Fruit fly (Drosophila melanogaster) whole organism, embryonic: Measurements from ENCODE around the gene RhoGAP19D.

ENCODE experiments used
- Ada2b ChIP-seq: fragments of 200-800 bp; sonication (Bioruptor generic); IDR thresholded peaks from 2 replicates; pipeline ENCODE4 v1.3.6; 2022; ENCODE audit warnings: missing biosample characterization, missing genetic modification characterization
- Antp ChIP-seq: fragments of 200-800 bp; sonication (Bioruptor generic); optimal IDR thresholded peaks from 3 replicates; lab custom pipeline; 2016; ENCODE audit warnings: missing biosample characterization, missing genetic modification characterization
- Atf6 ChIP-seq: fragments of 200-800 bp; sonication (Bioruptor generic); IDR thresholded peaks from 2 replicates; pipeline ENCODE4 v1.3.6; 2022; ENCODE audit warnings: missing biosample characterization, missing genetic modification characterization
- BEAF-32 ChIP-seq: fragments of 200-800 bp; sonication (Bioruptor generic); optimal IDR thresholded peaks from 3 replicates; lab custom pipeline; 2017; ENCODE audit warnings: missing biosample characterization, missing genetic modification characterization, mild to moderate bottlenecking, moderate library complexity, missing genetic modification reagents
- Bgb ChIP-seq: fragments of 200-800 bp; sonication (Bioruptor generic); IDR thresholded peaks from 2 replicates; pipeline ENCODE4 v1.3.6; 2022; ENCODE audit warnings: missing biosample characterization, missing genetic modification characterization; ENCODE audit not compliant: partially characterized antibody
- Bteb2 ChIP-seq: fragments of 200-800 bp; sonication (Bioruptor generic); optimal IDR thresholded peaks from 2 replicates; lab custom pipeline; 2016; ENCODE audit warnings: missing biosample characterization, missing genetic modification characterization
- CG11085 ChIP-seq: fragments of 200-800 bp; sonication (Bioruptor generic); IDR thresholded peaks from 2 replicates; pipeline ENCODE4 v1.3.6; 2022; ENCODE audit warnings: missing biosample characterization, missing genetic modification characterization
- CG12219 ChIP-seq: fragments of 200-800 bp; sonication (Bioruptor generic); optimal IDR thresholded peaks from 3 replicates; lab custom pipeline; 2018; ENCODE audit warnings: missing biosample characterization, mild to moderate bottlenecking, missing genetic modification characterization
- CG14014 ChIP-seq: fragments of 200-800 bp; sonication (Bioruptor generic); IDR thresholded peaks from 2 replicates; pipeline ENCODE4 v1.3.6; 2022; ENCODE audit warnings: missing biosample characterization, missing genetic modification characterization
- CG1832 ChIP-seq: fragments of 200-800 bp; sonication (Bioruptor generic); optimal IDR thresholded peaks from 2 replicates; lab custom pipeline; 2017; ENCODE audit warnings: missing biosample characterization, mild to moderate bottlenecking, missing genetic modification characterization, inconsistent platforms
- CG2120 ChIP-seq: fragments of 200-800 bp; sonication (Bioruptor generic); optimal IDR thresholded peaks from 3 replicates; lab custom pipeline; 2016; ENCODE audit warnings: missing biosample characterization, missing genetic modification characterization
- CG31441 ChIP-seq: fragments of 200-800 bp; sonication (Bioruptor generic); IDR thresholded peaks from 2 replicates; pipeline ENCODE4 v1.3.6; 2022; ENCODE audit warnings: missing biosample characterization, missing genetic modification characterization
- CG32532 ChIP-seq: fragments of 200-800 bp; sonication (Bioruptor generic); IDR thresholded peaks from 2 replicates; pipeline ENCODE4 v1.3.6; 2022; ENCODE audit warnings: missing biosample characterization, missing genetic modification characterization
- CG32772 ChIP-seq: fragments of 200-800 bp; sonication (Bioruptor generic); IDR thresholded peaks from 2 replicates; pipeline ENCODE4 v1.3.6; 2022; ENCODE audit warnings: missing biosample characterization, missing genetic modification characterization
- CG5245 ChIP-seq: fragments of 200-800 bp; sonication (Bioruptor generic); optimal IDR thresholded peaks from 3 replicates; lab custom pipeline; 2016; ENCODE audit warnings: missing biosample characterization, missing genetic modification characterization
- CG7745 ChIP-seq: fragments of 200-800 bp; sonication (Bioruptor generic); optimal IDR thresholded peaks from 2 replicates; lab custom pipeline; 2018; ENCODE audit warnings: missing biosample characterization, mild to moderate bottlenecking, missing genetic modification characterization, moderate library complexity
- CG8388 ChIP-seq: fragments of 200-800 bp; sonication (Bioruptor generic); optimal IDR thresholded peaks from 2 replicates; lab custom pipeline; 2019; ENCODE audit warnings: missing biosample characterization, mild to moderate bottlenecking, missing genetic modification characterization, moderate library complexity
- CHES-1-like ChIP-seq: fragments of 200-800 bp; sonication (Bioruptor generic); optimal IDR thresholded peaks from 2 replicates; lab custom pipeline; 2016; ENCODE audit warnings: missing biosample characterization, missing genetic modification characterization
- Drgx ChIP-seq: fragments of 200-800 bp; sonication (Bioruptor generic); IDR thresholded peaks from 2 replicates; pipeline ENCODE4 v1.3.6; 2022; ENCODE audit warnings: missing biosample characterization, missing genetic modification characterization
- Hmr ChIP-seq: fragments of 200-800 bp; sonication (Bioruptor generic); optimal IDR thresholded peaks from 3 replicates; lab custom pipeline; 2017; ENCODE audit warnings: mild to moderate bottlenecking, missing biosample characterization, missing genetic modification reagents, missing genetic modification characterization
- Hsf ChIP-seq: fragments of 200-800 bp; sonication (Bioruptor generic); optimal IDR thresholded peaks from 3 replicates; lab custom pipeline; 2016; ENCODE audit warnings: missing biosample characterization, missing genetic modification characterization
- Ravus ChIP-seq: fragments of 200-800 bp; sonication (Bioruptor generic); IDR thresholded peaks from 2 replicates; pipeline ENCODE4 v1.3.6; 2022; ENCODE audit warnings: missing biosample characterization, missing genetic modification characterization
- Rx ChIP-seq: fragments of 200-800 bp; sonication (Bioruptor generic); IDR thresholded peaks from 2 replicates; pipeline ENCODE4 v1.3.6; 2022; ENCODE audit warnings: missing biosample characterization, missing genetic modification characterization
- Spps ChIP-seq: fragments of 200-800 bp; sonication (Bioruptor generic); optimal IDR thresholded peaks from 2 replicates; lab custom pipeline; 2018; ENCODE audit warnings: missing biosample characterization, mild to moderate bottlenecking, missing genetic modification characterization
- Ssrp ChIP-seq: fragments of 200-800 bp; sonication (Bioruptor generic); optimal IDR thresholded peaks from 2 replicates; lab custom pipeline; 2018; ENCODE audit warnings: missing biosample characterization, mild to moderate bottlenecking, missing genetic modification characterization, moderate library complexity
- Xbp1 ChIP-seq: fragments of 200-800 bp; sonication (Bioruptor generic); optimal IDR thresholded peaks from 3 replicates; lab custom pipeline; 2016; ENCODE audit warnings: missing biosample characterization, mild to moderate bottlenecking, missing genetic modification characterization
- Xrp1 ChIP-seq: fragments of 200-800 bp; sonication (Bioruptor generic); IDR thresholded peaks from 2 replicates; pipeline ENCODE4 v1.3.6; 2022; ENCODE audit warnings: missing biosample characterization, missing genetic modification characterization
- bsh ChIP-seq, 2 experiments: fragments of 200-800 bp; sonication (Bioruptor generic); optimal IDR thresholded peaks; 2 replicates each; lab custom pipeline; 2017 to 2018; ENCODE audit warnings: mild to moderate bottlenecking in 2 of 2, missing biosample characterization in 2 of 2, missing genetic modification characterization in 2 of 2, moderate library complexity in 1 of 2
- dmrt11E ChIP-seq: fragments of 200-800 bp; sonication (Bioruptor generic); optimal IDR thresholded peaks from 3 replicates; lab custom pipeline; 2018; ENCODE audit warnings: missing biosample characterization, mild to moderate bottlenecking, missing genetic modification characterization, moderate library complexity
- esg ChIP-seq: fragments of 200-800 bp; sonication (Bioruptor generic); conservative IDR thresholded peaks from 2 replicates; pipeline ENCODE4 v1.3.6; 2022; ENCODE audit warnings: missing biosample characterization, missing genetic modification characterization
- gcm ChIP-seq: fragments of 200-800 bp; sonication (Bioruptor generic); optimal IDR thresholded peaks from 2 replicates; lab custom pipeline; 2019; ENCODE audit warnings: missing biosample characterization, mild to moderate bottlenecking, missing genetic modification characterization, moderate library complexity
- grau ChIP-seq: fragments of 200-800 bp; optimal IDR thresholded peaks from 3 replicates; lab custom pipeline; 2019; ENCODE audit warnings: missing biosample characterization, mild to moderate bottlenecking, missing genetic modification characterization, moderate library complexity
- kay ChIP-seq: fragments of 200-800 bp; sonication (Bioruptor generic); optimal IDR thresholded peaks from 2 replicates; lab custom pipeline; 2016; ENCODE audit warnings: missing biosample characterization, missing genetic modification characterization
- lilli ChIP-seq: fragments of 200-800 bp; sonication (Bioruptor generic); optimal IDR thresholded peaks from 3 replicates; lab custom pipeline; 2016; ENCODE audit warnings: missing biosample characterization, missing genetic modification characterization
- lov ChIP-seq, 2 experiments: fragments of 200-800 bp in 1 of 2; fragments of >200 bp in 1 of 2; sonication (Bioruptor generic) in 1 of 2; IDR thresholded peaks in 1 of 2; optimal IDR thresholded peaks in 1 of 2; 2 replicates in 1 of 2; 3 replicates in 1 of 2; pipeline versions ENCODE4 v1.3.6 to Lab custom; 2017 to 2022; ENCODE audit warnings: missing biosample characterization in 1 of 2, missing genetic modification characterization in 1 of 2
- maf-S ChIP-seq: fragments of 200-800 bp; sonication (Bioruptor generic); optimal IDR thresholded peaks from 2 replicates; lab custom pipeline; 2016; ENCODE audit warnings: missing biosample characterization, missing genetic modification characterization
- pan ChIP-seq, 4 experiments: fragments of >200 bp in 3 of 4; fragments of 200-800 bp in 1 of 4; sonication (Bioruptor generic) in 1 of 4; optimal IDR thresholded peaks in 3 of 4; IDR thresholded peaks in 1 of 4; 2 replicates each; pipeline versions ENCODE4 v1.3.6 to Lab custom; 2017 to 2022; ENCODE audit warnings: missing biosample characterization in 2 of 4, missing genetic modification characterization in 2 of 4, mixed read lengths in 1 of 4
- pita ChIP-seq: fragments of 200-800 bp; sonication (Bioruptor generic); optimal IDR thresholded peaks from 2 replicates; lab custom pipeline; 2017; ENCODE audit warnings: missing biosample characterization, mild to moderate bottlenecking, missing genetic modification characterization
- pnt ChIP-seq: fragments of 200-800 bp; sonication (Bioruptor generic); optimal IDR thresholded peaks from 3 replicates; lab custom pipeline; 2016; ENCODE audit warnings: missing biosample characterization, missing genetic modification characterization
- sens-2 ChIP-seq: fragments of 200-800 bp; sonication (Bioruptor generic); IDR thresholded peaks from 2 replicates; pipeline ENCODE4 v1.3.6; 2022; ENCODE audit warnings: missing biosample characterization, missing genetic modification characterization
- ssp ChIP-seq: fragments of 200-800 bp; sonication (Bioruptor generic); IDR thresholded peaks from 2 replicates; pipeline ENCODE4 v1.3.6; 2022; ENCODE audit warnings: missing biosample characterization, missing genetic modification characterization
- stc ChIP-seq: fragments of 200-800 bp; sonication (Bioruptor generic); IDR thresholded peaks from 2 replicates; pipeline ENCODE4 v1.3.6; 2022; ENCODE audit warnings: missing biosample characterization, missing genetic modification characterization
- stwl ChIP-seq: fragments of 200-800 bp; sonication (Bioruptor generic); optimal IDR thresholded peaks from 3 replicates; lab custom pipeline; 2018; ENCODE audit warnings: missing biosample characterization, mild to moderate bottlenecking, missing genetic modification characterization, moderate library complexity
- tgo ChIP-seq: fragments of 200-800 bp; sonication (Bioruptor generic); IDR thresholded peaks from 3 replicates; pipeline ENCODE4 v1.3.6; 2022; ENCODE audit warnings: missing biosample characterization, missing genetic modification characterization
- tio ChIP-seq: fragments of 200-800 bp; sonication (Bioruptor generic); optimal IDR thresholded peaks from 2 replicates; lab custom pipeline; 2017; ENCODE audit warnings: missing biosample characterization, missing genetic modification characterization, inconsistent platforms
- ttk ChIP-seq: fragments of 200-800 bp; sonication (Bioruptor generic); IDR thresholded peaks from 2 replicates; pipeline ENCODE4 v2.1.2; 2022; ENCODE audit warnings: missing biosample characterization, missing genetic modification characterization
- unpg ChIP-seq: fragments of 200-800 bp; sonication (Bioruptor generic); optimal IDR thresholded peaks from 3 replicates; lab custom pipeline; 2018; ENCODE audit warnings: missing biosample characterization, mild to moderate bottlenecking, missing genetic modification characterization, moderate library complexity
- zfh1 ChIP-seq: fragments of 200-800 bp; sonication (Bioruptor generic); IDR thresholded peaks from 3 replicates; pipeline ENCODE4 v1.3.6; 2022; ENCODE audit warnings: missing biosample characterization, missing genetic modification characterization

RhoGAP19D gene

dm6 chrX:20501040-20501609 lies 9.4 kb downstream of the RhoGAP19D start (continued):
- 0 out of 3 replicates have a peak, but pooled peaks have one; percentile 8 for TF ChIP-seq zfh1 (GFP tag; lab: Robert Waterston, UW)
- TF ChIP-seq pan (optimal IDR thresholded peaks at IDR 0.05; lab: Kevin White, UChicago), result no peak
- TF ChIP-seq pan (GFP tag; optimal IDR thresholded peaks at IDR 0.05 in 1 of 2, IDR thresholded peaks at IDR 0.05 in 1 of 2), result peak in 1 of 2 experiments; percentile 37
- TF ChIP-seq Hsf, result peak; percentile 36
- TF ChIP-seq CG2120 (GFP tag; lab: Kevin White, UChicago), result peak; percentile 53
- TF ChIP-seq CG32532, result peak; percentile 20; the same call in 1 of the 2 replicates
- TF ChIP-seq Antp (GFP tag; lab: Kevin White, UChicago), result peak; percentile 21
- TF ChIP-seq Bgb (GFP tag; lab: Robert Waterston, UW), result no peak
- no peak for TF ChIP-seq lov (optimal IDR thresholded peaks at IDR 0.05; lab: Kevin White, UChicago)
- 0 out of 3 replicates have a peak, but pooled peaks have one; percentile 14 for TF ChIP-seq lov (GFP tag; IDR thresholded peaks at IDR 0.05; lab: Robert Waterston, UW)
- TF ChIP-seq CG32772 (GFP tag; lab: Robert Waterston, UW), result peak; percentile 30; the same call in 1 of the 2 replicates
- peak; percentile 8 for TF ChIP-seq Hmr (GFP tag; lab: Kevin White, UChicago)
- TF ChIP-seq ssp, result no peak
- peak; percentile 53 for TF ChIP-seq CG14014 (GFP tag; lab: Robert Waterston, UW)
- TF ChIP-seq CG11085 (GFP tag; lab: Robert Waterston, UW), result 0 out of 2 replicates have a peak, but pooled peaks have one; percentile 25
- 0 out of 2 replicates have a peak, but pooled peaks have one; percentile 24 for TF ChIP-seq stc
- TF ChIP-seq gcm (GFP tag; lab: Kevin White, UChicago), result peak; percentile 1
- TF ChIP-seq bsh (GFP tag; optimal IDR thresholded peaks at IDR 0.05; lab: Kevin White, UChicago), result peak; percentile 61 to 77
- peak; percentile 19 for TF ChIP-seq CG12219
- peak; percentile 54 for TF ChIP-seq unpg (GFP tag; lab: Kevin White, UChicago)
- no peak for TF ChIP-seq Ravus
- peak; percentile 11 for TF ChIP-seq tio (GFP tag; lab: Kevin White, UChicago)
- TF ChIP-seq CG8388 (GFP tag; lab: Kevin White, UChicago), result peak; percentile 13
- peak; percentile 17 for TF ChIP-seq Ssrp (tag; lab: Kevin White, UChicago)
- TF ChIP-seq Rx (GFP tag; lab: Robert Waterston, UW), result peak; percentile 34; the same call in 1 of the 2 replicates
- no peak for TF ChIP-seq Spps (tag; lab: Kevin White, UChicago)
- TF ChIP-seq stwl, result no peak
- peak; percentile 45 for TF ChIP-seq grau
- peak; percentile 33 for TF ChIP-seq pnt (GFP tag; lab: Kevin White, UChicago)
- no peak for TF ChIP-seq BEAF-32 (GFP tag; lab: Kevin White, UChicago)
- peak; percentile 11 for TF ChIP-seq CHES-1-like (GFP tag; lab: Kevin White, UChicago)
- TF ChIP-seq kay, result no peak
- no peak for TF ChIP-seq Bteb2 (GFP tag; lab: Kevin White, UChicago)
- peak; percentile 37 for TF ChIP-seq maf-S (GFP tag; lab: Kevin White, UChicago)
- TF ChIP-seq CG31441, result peak; percentile 48; the same call in 1 of the 2 replicates
- TF ChIP-seq Xrp1 (GFP tag; lab: Robert Waterston, UW), result peak; percentile 53; the same call in 1 of the 2 replicates
- TF ChIP-seq Drgx (GFP tag; lab: Robert Waterston, UW), result peak; percentile 92
- peak; percentile 23; the same call in 1 of the 2 replicates for TF ChIP-seq Ada2b (GFP tag; lab: Robert Waterston, UW)
- no peak for TF ChIP-seq CG5245
- peak; percentile 16 for TF ChIP-seq CG1832 (GFP tag; lab: Kevin White, UChicago)
- peak; percentile 21; the same call in 1 of the 2 replicates for TF ChIP-seq esg (GFP tag; lab: Robert Waterston, UW)
- no peak for TF ChIP-seq pita (GFP tag; lab: Kevin White, UChicago)
- TF ChIP-seq Atf6 (GFP tag; lab: Robert Waterston, UW), result peak; percentile 19; the same call in 1 of the 2 replicates
- peak; percentile 44 for TF ChIP-seq lilli (GFP tag; lab: Kevin White, UChicago)
- peak; percentile 51 for TF ChIP-seq Xbp1
- TF ChIP-seq sens-2, result 0 out of 2 replicates have a peak, but pooled peaks have one; percentile 14
- TF ChIP-seq CG7745 (tag; lab: Kevin White, UChicago), result no peak
- TF ChIP-seq tgo (GFP tag; lab: Robert Waterston, UW), result peak; percentile 29; the same call in 1 of the 3 replicates
- TF ChIP-seq ttk (GFP tag; lab: Robert Waterston, UW), result 0 out of 2 replicates have a peak, but pooled peaks have one; percentile 38
- TF ChIP-seq dmrt11E (tag; lab: Kevin White, UChicago), result peak; percentile 45
